Worm (Caenorhabditis elegans) whole organism, L1 larva: ENCODE results near the gene aat-6.

Experiments
- aha-1 ChIP-seq: fragments of 150-350 bp; optimal IDR thresholded peaks from 2 replicates; lab custom pipeline; 2014; ENCODE audit warnings: missing biosample characterization, missing genetic modification characterization
- blmp-1 ChIP-seq: fragments of 150-350 bp; optimal IDR thresholded peaks from 2 replicates; lab custom pipeline; 2014; ENCODE audit warnings: missing biosample characterization, missing genetic modification characterization
- ceh-82 ChIP-seq, 3 experiments: fragments of 150-350 bp in 1 of 3; sonication (generic microtip) in 2 of 3; optimal IDR thresholded peaks; 2 replicates each; lab custom pipeline; 2014 to 2017; ENCODE audit warnings: missing biosample characterization in 3 of 3, missing genetic modification characterization in 3 of 3
- dpl-1 ChIP-seq, 3 experiments: fragments of 150-350 bp in 2 of 3; sonication (generic microtip) in 1 of 3; optimal IDR thresholded peaks; 2 replicates each; lab custom pipeline; 2014 to 2017; ENCODE audit warnings: missing biosample characterization in 3 of 3, missing genetic modification characterization in 3 of 3, missing genetic modification reagents in 3 of 3
- isw-1 ChIP-seq: fragments of 200-800 bp; sonication (Bioruptor generic); IDR thresholded peaks from 2 replicates; pipeline ENCODE4 v1.3.6; 2022; ENCODE audit warnings: missing genetic modification characterization, missing compliant biosample characterization
- lin-14 ChIP-seq: fragments of 200-800 bp; sonication (Bioruptor generic); optimal IDR thresholded peaks from 2 replicates; lab custom pipeline; 2018; ENCODE audit warnings: mild to moderate bottlenecking, missing genetic modification characterization, moderate library complexity, missing compliant biosample characterization
- nhr-11 ChIP-seq: fragments of 150-350 bp; optimal IDR thresholded peaks from 2 replicates; lab custom pipeline; 2014; ENCODE audit warnings: missing biosample characterization, missing genetic modification characterization
- nhr-237 ChIP-seq: fragments of 150-350 bp; optimal IDR thresholded peaks from 2 replicates; lab custom pipeline; 2014; ENCODE audit warnings: missing biosample characterization, missing genetic modification characterization
- nhr-47 ChIP-seq: sonication (generic microtip); optimal IDR thresholded peaks from 2 replicates; lab custom pipeline; 2016; ENCODE audit warnings: mild to moderate bottlenecking, missing genetic modification characterization, moderate library complexity, missing compliant biosample characterization
- nhr-76 ChIP-seq: sonication (generic microtip); optimal IDR thresholded peaks from 2 replicates; lab custom pipeline; 2017; ENCODE audit warnings: missing biosample characterization, missing genetic modification characterization
- skn-1 ChIP-seq: fragments of 150-350 bp; optimal IDR thresholded peaks from 2 replicates; lab custom pipeline; 2014; ENCODE audit warnings: missing biosample characterization, missing genetic modification characterization
- unc-62 ChIP-seq: fragments of 150-350 bp; optimal IDR thresholded peaks from 2 replicates; lab custom pipeline; 2014; ENCODE audit warnings: missing biosample characterization, missing genetic modification reagents, missing genetic modification characterization
- ztf-11 ChIP-seq, 2 experiments: sonication (generic microtip); optimal IDR thresholded peaks; 2 replicates each; lab custom pipeline; 2016 to 2017; ENCODE audit warnings: missing genetic modification characterization in 2 of 2, missing biosample characterization in 1 of 2, missing compliant biosample characterization in 1 of 2
- ztf-4 ChIP-seq: fragments of 150-350 bp; optimal IDR thresholded peaks from 2 replicates; lab custom pipeline; 2014; ENCODE audit warnings: missing biosample characterization, missing genetic modification characterization

ce11 chrV:11517789-11518188 lies 47.3 kb upstream of the aat-6 start, which contains the start of gene C55A6.4:
- TF ChIP-seq aha-1 (tag; lab: Kevin White, UChicago) (no peak), lin-14 (GFP tag; lab: Kevin White, UChicago) (no peak), dpl-1 (GFP tag; optimal IDR thresholded peaks at IDR 0.05; lab: Kevin White, UChicago) (no peak), ztf-4 (tag; lab: Kevin White, UChicago) (no peak), unc-62 (no peak), skn-1 (tag; lab: Kevin White, UChicago) (no peak), ceh-82 (tag; optimal IDR thresholded peaks at IDR 0.05; lab: Kevin White, UChicago) (no peak), nhr-47 (tag; lab: Kevin White, UChicago) (no peak), ztf-11 (tag; optimal IDR thresholded peaks at IDR 0.05; lab: Kevin White, UChicago) (no peak), isw-1 (GFP tag; lab: Robert Waterston, UW) (no peak), nhr-237 (no peak), nhr-76 (tag; lab: Kevin White, UChicago) (no peak), blmp-1 (tag; lab: Kevin White, UChicago) (no peak), nhr-11 (tag; lab: Kevin White, UChicago) (no peak)
